Worm (Caenorhabditis elegans) whole organism, mixed stage, embryonic: ENCODE measurements around the gene W04E12.3.

ENCODE experiments used
- blmp-1 ChIP-seq: fragments of 150-350 bp; optimal IDR thresholded peaks from 2 replicates; lab custom pipeline; 2014; ENCODE audit warnings: missing biosample characterization, missing genetic modification characterization
- ceh-83 ChIP-seq: fragments of 200-800 bp; sonication (Bioruptor generic); optimal IDR thresholded peaks from 2 replicates; lab custom pipeline; 2018; ENCODE audit warnings: mild to moderate bottlenecking, missing genetic modification characterization, missing compliant biosample characterization
- ces-1 ChIP-seq: fragments of 150-350 bp; optimal IDR thresholded peaks from 2 replicates; lab custom pipeline; 2014; ENCODE audit warnings: missing biosample characterization, missing genetic modification reagents, missing genetic modification characterization
- elt-3 ChIP-seq: fragments of 150-350 bp; optimal IDR thresholded peaks from 2 replicates; lab custom pipeline; 2014; ENCODE audit warnings: missing biosample characterization, missing genetic modification characterization
- lin-13 ChIP-seq: fragments of 150-350 bp; optimal IDR thresholded peaks from 2 replicates; lab custom pipeline; 2014; ENCODE audit warnings: missing biosample characterization, missing genetic modification characterization
- lsy-2 ChIP-seq: fragments of 150-350 bp; optimal IDR thresholded peaks from 2 replicates; lab custom pipeline; 2014; ENCODE audit warnings: missing biosample characterization, missing genetic modification characterization
- mep-1 ChIP-seq: fragments of 150-350 bp; optimal IDR thresholded peaks from 2 replicates; lab custom pipeline; 2017; ENCODE audit warnings: missing biosample characterization, missing genetic modification reagents, missing genetic modification characterization, inconsistent platforms
- nhr-12 ChIP-seq: fragments of 150-350 bp; optimal IDR thresholded peaks from 2 replicates; lab custom pipeline; 2014; ENCODE audit warnings: missing biosample characterization, missing genetic modification characterization
- nhr-237 ChIP-seq: fragments of 150-350 bp; optimal IDR thresholded peaks from 2 replicates; lab custom pipeline; 2014; ENCODE audit warnings: missing biosample characterization, missing genetic modification characterization
- pha-4 ChIP-seq: fragments of 150-350 bp; optimal IDR thresholded peaks from 2 replicates; lab custom pipeline; 2018; ENCODE audit warnings: missing biosample characterization, missing genetic modification reagents, missing genetic modification characterization
- snpc-4 ChIP-seq: fragments of 150-350 bp; optimal IDR thresholded peaks from 2 replicates; lab custom pipeline; 2014; ENCODE audit warnings: missing biosample characterization, missing genetic modification characterization
- sptf-1 ChIP-seq: sonication (generic microtip); optimal IDR thresholded peaks from 2 replicates; lab custom pipeline; 2017; ENCODE audit warnings: mild to moderate bottlenecking, missing genetic modification characterization, moderate library complexity, missing compliant biosample characterization
- unc-62 ChIP-seq: fragments of 150-350 bp; optimal IDR thresholded peaks from 2 replicates; lab custom pipeline; 2014; ENCODE audit warnings: missing biosample characterization, missing genetic modification reagents, missing genetic modification characterization
- ztf-11 ChIP-seq: fragments of 150-350 bp; optimal IDR thresholded peaks from 2 replicates; lab custom pipeline; 2014; ENCODE audit warnings: missing biosample characterization, missing genetic modification characterization

ce11 chrV:19727990-19728389 is 13.8 kb upstream of the W04E12.3 start:
- TF ChIP-seq lsy-2 (tag; lab: Kevin White, UChicago): no peak
- no peak for TF ChIP-seq ztf-11 (tag; lab: Kevin White, UChicago)
- TF ChIP-seq snpc-4 (tag; lab: Kevin White, UChicago): no peak
- TF ChIP-seq unc-62: no peak
- TF ChIP-seq ces-1 (GFP tag; lab: Kevin White, UChicago): no peak
- TF ChIP-seq pha-4 (tag; lab: Kevin White, UChicago): no peak
- TF ChIP-seq mep-1 (tag; lab: Kevin White, UChicago): no peak
- no peak for TF ChIP-seq ceh-83 (GFP tag; lab: Kevin White, UChicago)
- no peak for TF ChIP-seq nhr-237 (tag; lab: Kevin White, UChicago)
- no peak for TF ChIP-seq lin-13 (tag; lab: Kevin White, UChicago)
- no peak for TF ChIP-seq sptf-1 (tag; lab: Kevin White, UChicago)
- TF ChIP-seq elt-3 (tag; lab: Kevin White, UChicago): no peak
- no peak for TF ChIP-seq nhr-12
- TF ChIP-seq blmp-1 (tag; lab: Kevin White, UChicago): no peak
